Fruit fly (Drosophila melanogaster): ENCODE results near the gene CG9641.

The CG9641 gene

dm6 chr2L:2976829-2977228 lies at the start of gene CG9641, which contains the start of gene CG3165 (continued):
- peak; percentile 80 for TF ChIP-seq CG9727 (GFP tag; optimal IDR thresholded peaks at IDR 0.05)
- peak; percentile 87 for TF ChIP-seq NfI (GFP tag; optimal IDR thresholded peaks at IDR 0.05)
- TF ChIP-seq jing (GFP tag; optimal IDR thresholded peaks at IDR 0.05) = no peak
- TF ChIP-seq Sry-β (GFP tag; optimal IDR thresholded peaks at IDR 0.05) = peak; percentile 60
- peak; percentile 80 for TF ChIP-seq HLH3B (GFP tag; IDR thresholded peaks at IDR 0.05)
- no peak for TF ChIP-seq HLHmδ (GFP tag; optimal IDR thresholded peaks at IDR 0.05)
- peak in 1 of 2 experiments; percentile 84 for TF ChIP-seq Hr51 (GFP tag; optimal IDR thresholded peaks at IDR 0.05)
- TF ChIP-seq Oaz (GFP tag; IDR thresholded peaks at IDR 0.05) = peak; percentile 66; the same call in 1 of the 2 replicates
- TF ChIP-seq CG4404 (GFP tag; IDR thresholded peaks at IDR 0.05) = peak; percentile 89
- peak; percentile 69 for TF ChIP-seq esg (GFP tag; conservative IDR thresholded peaks at IDR 0.05)
- peak in 1 of 2 experiments; percentile 29 for TF ChIP-seq tll (GFP tag; optimal IDR thresholded peaks at IDR 0.05)
- TF ChIP-seq CG4707 (GFP tag; optimal IDR thresholded peaks at IDR 0.05) = peak; percentile 68
- peak; percentile 81 for TF ChIP-seq CG10654 (GFP tag; optimal IDR thresholded peaks at IDR 0.05)
- TF ChIP-seq org-1 (GFP tag; optimal IDR thresholded peaks at IDR 0.05) = peak; percentile 58
- TF ChIP-seq Doc3 (GFP tag; IDR thresholded peaks at IDR 0.05; ENCODE audit: partially characterized antibody) = peak; percentile 98
- TF ChIP-seq fu2 (GFP tag; optimal IDR thresholded peaks at IDR 0.05) = peak; percentile 82
- peak; percentile 78 for TF ChIP-seq CG13123 (GFP tag; optimal IDR thresholded peaks at IDR 0.05)
- TF ChIP-seq CG15696 (tag; optimal IDR thresholded peaks at IDR 0.05) = peak; percentile 85
- peak; percentile 63 for TF ChIP-seq CrebB (tag; optimal IDR thresholded peaks at IDR 0.05)
- peak; percentile 76 for TF ChIP-seq croc (GFP tag; conservative IDR thresholded peaks at IDR 0.05)
- peak; percentile 21; the same call in 1 of the 2 replicates for TF ChIP-seq sim (GFP tag; IDR thresholded peaks at IDR 0.05)
- peak; percentile 64; the same call in 1 of the 2 replicates for TF ChIP-seq Awh (GFP tag; IDR thresholded peaks at IDR 0.05)
- TF ChIP-seq CG12942 (GFP tag; optimal IDR thresholded peaks at IDR 0.05) = peak; percentile 85
- TF ChIP-seq CG1647 (GFP tag; optimal IDR thresholded peaks at IDR 0.05) = peak; percentile 84
- peak; percentile 60 for TF ChIP-seq CG4328 (GFP tag; optimal IDR thresholded peaks at IDR 0.05)
- peak; percentile 83 for TF ChIP-seq nerfin-1 (tag; optimal IDR thresholded peaks at IDR 0.05)
- TF ChIP-seq Six4 (GFP tag; optimal IDR thresholded peaks at IDR 0.05) = peak; percentile 81
- peak; percentile 97 for TF ChIP-seq Scr (GFP tag; IDR thresholded peaks at IDR 0.05; ENCODE audit: partially characterized antibody)
- peak; percentile 85; the same call in 2 of the 3 replicates for TF ChIP-seq mld (GFP tag; IDR thresholded peaks at IDR 0.05; ENCODE audit: partially characterized antibody)
- TF ChIP-seq D (optimal IDR thresholded peaks at IDR 0.05) = no peak
- TF ChIP-seq D (GFP tag; optimal IDR thresholded peaks at IDR 0.05) = peak; percentile 72
- TF ChIP-seq zfh2 (GFP tag; optimal IDR thresholded peaks at IDR 0.05) = peak; percentile 88
- TF ChIP-seq CG11560 (tag; IDR thresholded peaks at IDR 0.05) = peak; percentile 72; the same call in 2 of the 3 replicates
- TF ChIP-seq nerfin-2 (GFP tag; IDR thresholded peaks at IDR 0.05; ENCODE audit: partially characterized antibody) = peak; percentile 88
- peak; percentile 91 for TF ChIP-seq CG4424 (GFP tag; optimal IDR thresholded peaks at IDR 0.05)
- TF ChIP-seq otp (GFP tag; IDR thresholded peaks at IDR 0.05) = peak; percentile 55; the same call in 1 of the 3 replicates
- TF ChIP-seq CG15601 (tag; optimal IDR thresholded peaks at IDR 0.05) = no peak
- TF ChIP-seq vnd (GFP tag; IDR thresholded peaks at IDR 0.05; ENCODE audit: partially characterized antibody) = peak; percentile 98
- peak; percentile 55 for TF ChIP-seq Elba2 (GFP tag; optimal IDR thresholded peaks at IDR 0.05)
- TF ChIP-seq CG10147 (GFP tag; optimal IDR thresholded peaks at IDR 0.05) = peak; percentile 82
- peak; percentile 78 for TF ChIP-seq ato (GFP tag; IDR thresholded peaks at IDR 0.05; ENCODE audit: partially characterized antibody)
- TF ChIP-seq Fer2 (tag; optimal IDR thresholded peaks at IDR 0.05) = peak; percentile 70
- peak; percentile 82 for TF ChIP-seq Fer1 (GFP tag; optimal IDR thresholded peaks at IDR 0.05)
- TF ChIP-seq hkb (optimal IDR thresholded peaks at IDR 0.05) = no peak
- peak; percentile 85 for TF ChIP-seq hkb (GFP tag; IDR thresholded peaks at IDR 0.05)
- TF ChIP-seq CG8765 (GFP tag; IDR thresholded peaks at IDR 0.05) = peak; percentile 64
- no peak for TF ChIP-seq CG8478 (optimal IDR thresholded peaks at IDR 0.05)
- peak; percentile 90 for TF ChIP-seq ems (GFP tag; optimal IDR thresholded peaks at IDR 0.05)
- TF ChIP-seq CG6689 (GFP tag; IDR thresholded peaks at IDR 0.05) = peak; percentile 88
- peak; percentile 87 for TF ChIP-seq slbo (GFP tag; IDR thresholded peaks at IDR 0.05)

All from whole organism, embryonic.